Worm (Caenorhabditis elegans) whole organism, L1 larva: ENCODE results near the gene scl-2.

Source experiments
- C16A3.4 ChIP-seq: fragments of 150-350 bp; optimal IDR thresholded peaks from 2 replicates; lab custom pipeline; 2014; ENCODE audit warnings: missing biosample characterization, missing genetic modification characterization
- C34B4.2 ChIP-seq: sonication (generic microtip); optimal IDR thresholded peaks from 2 replicates; lab custom pipeline; 2017; ENCODE audit warnings: mild to moderate bottlenecking, missing genetic modification characterization, missing compliant biosample characterization
- F16B12.6 ChIP-seq: fragments of 150-350 bp; optimal IDR thresholded peaks from 2 replicates; lab custom pipeline; 2014; ENCODE audit warnings: missing biosample characterization, missing genetic modification characterization
- Y116A8C.19 ChIP-seq: sonication (generic microtip); optimal IDR thresholded peaks from 2 replicates; lab custom pipeline; 2016; ENCODE audit warnings: missing compliant biosample characterization, missing genetic modification characterization, borderline replicate concordance
- alr-1 ChIP-seq: fragments of 200-800 bp; sonication (Bioruptor generic); optimal IDR thresholded peaks from 2 replicates; lab custom pipeline; 2018; ENCODE audit warnings: borderline replicate concordance, mild to moderate bottlenecking, missing genetic modification characterization, missing compliant biosample characterization
- ceh-82 ChIP-seq, 3 experiments: fragments of 150-350 bp in 1 of 3; sonication (generic microtip) in 2 of 3; optimal IDR thresholded peaks; 2 replicates each; lab custom pipeline; 2014 to 2017; ENCODE audit warnings: missing biosample characterization in 3 of 3, missing genetic modification characterization in 3 of 3
- ceh-88 ChIP-seq: fragments of 200-800 bp; sonication (Bioruptor generic); IDR thresholded peaks from 2 replicates; pipeline ENCODE4 v1.3.6; 2022; ENCODE audit warnings: missing genetic modification characterization, missing compliant biosample characterization
- ceh-90 ChIP-seq: sonication (generic microtip); optimal IDR thresholded peaks from 2 replicates; lab custom pipeline; 2016; ENCODE audit warnings: missing genetic modification characterization, missing compliant biosample characterization
- dpl-1 ChIP-seq, 3 experiments: fragments of 150-350 bp in 2 of 3; sonication (generic microtip) in 1 of 3; optimal IDR thresholded peaks; 2 replicates each; lab custom pipeline; 2014 to 2017; ENCODE audit warnings: missing biosample characterization in 3 of 3, missing genetic modification characterization in 3 of 3, missing genetic modification reagents in 3 of 3
- efl-1 ChIP-seq, 4 experiments: fragments of 150-350 bp; optimal IDR thresholded peaks in 3 of 4; peaks in 1 of 4; 1 replicate in 1 of 4; 2 replicates in 3 of 4; lab custom pipeline; 2014; ENCODE audit warnings: missing biosample characterization in 2 of 4, missing genetic modification characterization in 2 of 4, missing genetic modification reagents in 2 of 4
- egl-13 ChIP-seq: sonication (generic microtip); optimal IDR thresholded peaks from 2 replicates; lab custom pipeline; 2016; ENCODE audit warnings: missing genotype, missing genetic modification reagents, missing genetic modification characterization, missing compliant biosample characterization
- elt-2 ChIP-seq: sonication (generic microtip); optimal IDR thresholded peaks from 2 replicates; lab custom pipeline; 2016; ENCODE audit warnings: missing genetic modification characterization, mild to moderate bottlenecking, inconsistent platforms, missing compliant biosample characterization, missing genetic modification reagents
- elt-3 ChIP-seq, 6 experiments: fragments of 150-350 bp in 1 of 6; sonication (generic microtip); optimal IDR thresholded peaks; 2 replicates each; lab custom pipeline; 2017 to 2018; ENCODE audit warnings: missing biosample characterization in 6 of 6, missing genetic modification characterization in 6 of 6, inconsistent platforms in 1 of 6
- fkh-10 ChIP-seq: sonication (generic microtip); optimal IDR thresholded peaks from 2 replicates; lab custom pipeline; 2017; ENCODE audit warnings: missing biosample characterization, missing genetic modification reagents, missing genetic modification characterization
- fos-1 ChIP-seq: fragments of 150-350 bp; optimal IDR thresholded peaks from 2 replicates; lab custom pipeline; 2014; ENCODE audit warnings: missing biosample characterization, missing genetic modification characterization
- grh-1 ChIP-seq: fragments of 200-800 bp; sonication (Bioruptor generic); IDR thresholded peaks from 2 replicates; pipeline ENCODE4 v1.3.6; 2022; ENCODE audit warnings: missing genetic modification reagents, missing genetic modification characterization, missing compliant biosample characterization
- irx-1 ChIP-seq: sonication (generic microtip); optimal IDR thresholded peaks from 2 replicates; lab custom pipeline; 2016; ENCODE audit warnings: missing genetic modification characterization, missing compliant biosample characterization
- isw-1 ChIP-seq: fragments of 200-800 bp; sonication (Bioruptor generic); IDR thresholded peaks from 2 replicates; pipeline ENCODE4 v1.3.6; 2022; ENCODE audit warnings: missing genetic modification characterization, missing compliant biosample characterization
- jun-1 ChIP-seq: fragments of 150-350 bp; optimal IDR thresholded peaks from 2 replicates; lab custom pipeline; 2014; ENCODE audit warnings: missing biosample characterization, missing genetic modification reagents, missing genetic modification characterization
- lir-3 ChIP-seq: sonication (generic microtip); optimal IDR thresholded peaks from 2 replicates; lab custom pipeline; 2016; ENCODE audit warnings: mild to moderate bottlenecking, missing genetic modification characterization, moderate library complexity, missing compliant biosample characterization; ENCODE audit not compliant: poor library complexity
- lsy-2 ChIP-seq, 2 experiments: fragments of 150-350 bp; optimal IDR thresholded peaks; 2 replicates each; lab custom pipeline; 2014; ENCODE audit warnings: missing biosample characterization in 2 of 2, missing genetic modification characterization in 2 of 2
- mab-9 ChIP-seq: fragments of 200-800 bp; sonication (Bioruptor generic); IDR thresholded peaks from 2 replicates; pipeline ENCODE4 v1.3.6; 2022; ENCODE audit warnings: missing genetic modification reagents, missing genetic modification characterization, missing compliant biosample characterization
- mep-1 ChIP-seq: fragments of 150-350 bp; optimal IDR thresholded peaks from 2 replicates; lab custom pipeline; 2014; ENCODE audit warnings: missing biosample characterization, missing genetic modification characterization
- nhr-20 ChIP-seq: sonication (generic microtip); optimal IDR thresholded peaks from 2 replicates; lab custom pipeline; 2016; ENCODE audit warnings: mild to moderate bottlenecking, missing genetic modification characterization, missing compliant biosample characterization
- nhr-28 ChIP-seq: fragments of 150-350 bp; optimal IDR thresholded peaks from 2 replicates; lab custom pipeline; 2014; ENCODE audit warnings: missing biosample characterization, missing genetic modification characterization
- nhr-71 ChIP-seq: sonication (generic microtip); optimal IDR thresholded peaks from 2 replicates; lab custom pipeline; 2016; ENCODE audit warnings: mild to moderate bottlenecking, missing genetic modification characterization, moderate library complexity, missing compliant biosample characterization
- nhr-77 ChIP-seq: fragments of 150-350 bp; optimal IDR thresholded peaks from 2 replicates; lab custom pipeline; 2014; ENCODE audit warnings: missing biosample characterization, missing genetic modification characterization
- nhr-84 ChIP-seq: sonication (generic microtip); optimal IDR thresholded peaks from 2 replicates; lab custom pipeline; 2017; ENCODE audit warnings: missing biosample characterization, missing genetic modification characterization
- nhr-85 ChIP-seq: sonication (generic microtip); peaks from one replicate; lab custom pipeline; 2016; ENCODE audit warnings: missing genetic modification characterization, inconsistent platforms, missing compliant biosample characterization
- nhr-90 ChIP-seq: sonication (generic microtip); optimal IDR thresholded peaks from 2 replicates; lab custom pipeline; 2016; ENCODE audit warnings: mild to moderate bottlenecking, missing genetic modification characterization, missing compliant biosample characterization; ENCODE audit not compliant: poor library complexity
- skn-1 ChIP-seq: fragments of 150-350 bp; optimal IDR thresholded peaks from 2 replicates; lab custom pipeline; 2014; ENCODE audit warnings: missing biosample characterization, missing genetic modification characterization
- snpc-4 ChIP-seq: fragments of 150-350 bp; optimal IDR thresholded peaks from 2 replicates; lab custom pipeline; 2014; ENCODE audit warnings: missing biosample characterization, missing genetic modification characterization
- sup-37 ChIP-seq: fragments of 200-800 bp; sonication (Bioruptor generic); optimal IDR thresholded peaks from 2 replicates; lab custom pipeline; 2018; ENCODE audit warnings: mild to moderate bottlenecking, missing genetic modification characterization, missing compliant biosample characterization
- swsn-7 ChIP-seq: sonication (generic microtip); optimal IDR thresholded peaks from 2 replicates; lab custom pipeline; 2016; ENCODE audit warnings: missing genetic modification characterization, missing compliant biosample characterization
- tbx-2 ChIP-seq: sonication (generic microtip); optimal IDR thresholded peaks from 2 replicates; lab custom pipeline; 2016; ENCODE audit warnings: missing genetic modification characterization, missing compliant biosample characterization
- tlp-1 ChIP-seq: fragments of 150-350 bp; optimal IDR thresholded peaks from 2 replicates; lab custom pipeline; 2014; ENCODE audit warnings: missing biosample characterization, missing genetic modification characterization
- unc-130 ChIP-seq: fragments of 150-350 bp; optimal IDR thresholded peaks from 2 replicates; lab custom pipeline; 2017; ENCODE audit warnings: missing biosample characterization, missing genetic modification characterization, inconsistent platforms
- vab-15 ChIP-seq: sonication (generic microtip); optimal IDR thresholded peaks from 2 replicates; lab custom pipeline; 2017; ENCODE audit warnings: missing genotype, mild to moderate bottlenecking, missing genetic modification characterization, missing compliant biosample characterization
- zag-1 ChIP-seq: fragments of 150-350 bp; optimal IDR thresholded peaks from 2 replicates; lab custom pipeline; 2014; ENCODE audit warnings: missing biosample characterization, missing genetic modification characterization
- zip-4 ChIP-seq: fragments of 200-800 bp; sonication (Bioruptor generic); optimal IDR thresholded peaks from 2 replicates; lab custom pipeline; 2018; ENCODE audit warnings: mild to moderate bottlenecking, missing genetic modification characterization, moderate library complexity, missing compliant biosample characterization
- ztf-11 ChIP-seq, 2 experiments: sonication (generic microtip); optimal IDR thresholded peaks; 2 replicates each; lab custom pipeline; 2016 to 2017; ENCODE audit warnings: missing genetic modification characterization in 2 of 2, missing biosample characterization in 1 of 2, missing compliant biosample characterization in 1 of 2
- ztf-4 ChIP-seq: fragments of 150-350 bp; optimal IDR thresholded peaks from 2 replicates; lab custom pipeline; 2014; ENCODE audit warnings: missing biosample characterization, missing genetic modification characterization

Gene scl-2

DNA sequence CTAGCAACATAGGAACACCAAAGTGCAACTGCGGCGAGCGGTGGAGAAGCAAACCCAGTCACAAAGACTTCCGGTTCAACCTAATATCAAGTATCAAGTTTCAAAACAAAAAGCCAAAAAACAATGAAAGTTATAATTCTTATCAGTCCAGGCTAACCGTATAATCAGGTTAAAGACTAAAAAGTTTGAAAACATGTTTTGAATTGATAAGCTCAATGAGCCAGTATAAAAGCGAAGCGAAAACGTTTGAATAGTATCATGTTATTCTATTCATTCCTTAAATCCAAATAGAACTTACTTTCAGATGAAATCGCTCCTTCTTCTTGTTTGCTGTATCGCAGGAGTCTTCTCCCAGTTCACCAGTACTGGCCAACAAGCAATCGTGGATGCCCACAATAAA lies 6.4 kb upstream of the scl-2 start, which contains the start of gene scl-11:
TSS of gene scl-11 (plus strand) at position 301 of the 400 bp plus-strand sequence.
- TF ChIP-seq isw-1 (GFP tag; lab: Robert Waterston, UW) = no peak
- no peak for TF ChIP-seq irx-1 (tag; lab: Kevin White, UChicago)
- TF ChIP-seq nhr-77 = no peak
- no peak for TF ChIP-seq zip-4 (GFP tag; lab: Kevin White, UChicago)
- no peak for TF ChIP-seq tlp-1 (tag; lab: Kevin White, UChicago)
- no peak for TF ChIP-seq ceh-88
- TF ChIP-seq mep-1 (tag; lab: Kevin White, UChicago) = no peak
- TF ChIP-seq nhr-20 = no peak
- TF ChIP-seq elt-2 (tag; lab: Kevin White, UChicago) = no peak
- TF ChIP-seq jun-1 = no peak
- TF ChIP-seq ztf-11 (tag; optimal IDR thresholded peaks at IDR 0.05; lab: Kevin White, UChicago) = no peak

DNA sequence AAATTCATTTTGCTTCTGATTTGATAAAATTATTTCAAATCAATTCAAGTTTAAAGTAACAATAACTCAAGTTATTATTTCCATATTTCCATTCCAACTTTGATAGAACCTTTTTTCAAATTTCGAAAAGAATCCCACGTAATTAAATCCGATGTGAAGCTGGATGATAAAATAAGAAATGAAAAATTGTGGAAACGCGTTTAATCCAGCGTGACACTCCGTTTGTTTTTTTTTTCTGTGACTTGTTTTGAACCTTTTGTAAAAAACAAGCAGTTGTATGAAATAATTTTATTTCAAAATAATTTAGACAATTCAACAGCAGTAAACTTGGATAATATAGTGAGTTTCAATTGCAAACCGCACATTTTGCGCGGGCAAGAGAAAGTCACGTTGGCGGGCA lies 4.9 kb upstream of the scl-2 start, which contains the start of gene F49E11.7:
TSS of gene F49E11.7 (plus strand) at position 301 of the 400 bp plus-strand sequence.
- no peak for TF ChIP-seq fkh-10 (GFP tag; lab: Kevin White, UChicago)
- no peak for TF ChIP-seq efl-1 (optimal IDR thresholded peaks at IDR 0.05; lab: Kevin White, UChicago)
- peak in 1 of 2 experiments; percentile 17 for TF ChIP-seq efl-1 (GFP tag; optimal IDR thresholded peaks at IDR 0.05 in 1 of 2; lab: Kevin White, UChicago)

DNA sequence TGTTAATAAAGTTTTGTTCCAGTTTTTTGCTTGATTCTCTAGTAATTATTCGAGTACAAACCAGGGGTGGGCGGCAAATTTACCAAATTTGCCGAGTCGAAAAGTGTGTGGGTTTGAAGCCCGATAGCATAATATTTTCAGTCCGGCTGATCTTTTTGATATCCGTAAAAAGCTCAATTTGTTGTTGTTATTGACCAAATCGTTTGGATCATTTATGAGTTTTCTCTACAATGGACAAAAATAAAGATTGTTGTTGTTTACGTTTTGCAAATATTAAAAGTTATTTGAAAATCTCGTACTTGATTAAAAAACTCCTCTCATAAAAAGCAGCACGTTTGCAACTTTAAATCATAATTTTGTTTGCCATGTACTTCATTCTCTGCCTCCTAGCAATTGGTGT lies 1.5 kb upstream of the scl-2 start, which contains the start of gene scl-1:
TSS of gene scl-1 (plus strand) at position 301 of the 400 bp plus-strand sequence.
- no peak for TF ChIP-seq swsn-7 (tag; lab: Kevin White, UChicago)
- no peak for TF ChIP-seq mab-9 (GFP tag; lab: Robert Waterston, UW)
- TF ChIP-seq nhr-85 (tag; lab: Kevin White, UChicago) = no peak
- TF ChIP-seq vab-15 = no peak
- TF ChIP-seq alr-1 = no peak
- no peak for TF ChIP-seq irx-1 (tag; lab: Kevin White, UChicago)
- no peak for TF ChIP-seq C16A3.4 (tag; lab: Kevin White, UChicago)
- TF ChIP-seq ceh-88 = no peak
- TF ChIP-seq lir-3 = no peak
- TF ChIP-seq mep-1 (tag; lab: Kevin White, UChicago) = no peak

DNA sequence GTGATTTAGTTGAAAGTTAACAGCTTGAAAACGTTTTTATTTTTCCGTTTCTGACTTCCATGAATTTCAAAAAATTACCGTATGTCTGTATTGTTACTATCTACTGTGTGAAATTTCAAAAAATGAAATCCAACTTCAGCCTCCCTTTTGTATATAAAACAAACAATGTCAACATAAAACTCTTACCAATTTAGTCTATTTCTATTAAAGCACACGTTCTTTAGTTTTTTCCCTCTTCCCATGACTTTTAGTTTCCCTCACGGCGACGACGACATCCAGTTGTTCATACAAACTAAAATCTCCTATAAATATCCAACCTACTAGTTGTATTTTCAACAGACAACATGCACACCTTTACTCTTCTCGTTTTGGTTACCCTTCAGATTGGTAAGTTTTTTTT lies 1.8 kb downstream of the scl-2 start, which contains the start of gene scl-3:
TSS of gene scl-3 (plus strand) at position 301 of the 400 bp plus-strand sequence.
- TF ChIP-seq nhr-77 (no peak), ceh-88 (no peak), Y116A8C.19 (tag; lab: Kevin White, UChicago) (no peak), elt-3 (tag; optimal IDR thresholded peaks at IDR 0.05; lab: Kevin White, UChicago) (no peak), ztf-4 (tag; lab: Kevin White, UChicago) (no peak), skn-1 (tag; lab: Kevin White, UChicago) (no peak), F16B12.6 (tag; lab: Kevin White, UChicago) (no peak), nhr-90 (no peak), nhr-85 (tag; lab: Kevin White, UChicago) (no peak), tbx-2 (tag; lab: Kevin White, UChicago) (no peak), sup-37 (GFP tag; lab: Kevin White, UChicago) (no peak)

DNA sequence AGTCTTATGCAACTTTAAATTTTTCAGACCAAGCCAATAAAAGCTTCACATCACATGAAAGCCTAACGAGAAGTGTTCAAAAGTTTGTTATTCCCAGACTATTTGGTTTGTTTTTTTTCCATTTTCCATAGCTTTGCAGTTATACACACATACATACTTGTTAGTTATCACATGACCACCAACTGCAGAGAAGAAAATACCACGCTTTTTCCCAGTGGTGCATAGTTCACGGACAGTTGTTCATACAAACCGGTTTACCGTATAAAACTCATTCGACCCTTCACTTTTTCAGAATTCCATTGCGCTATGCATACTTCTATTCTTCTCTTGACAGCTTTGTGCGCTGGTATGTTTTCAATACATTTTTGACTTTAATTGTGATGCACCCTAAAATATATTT lies 6.2 kb downstream of the scl-2 start, which contains the start of gene scl-5:
TSS of gene scl-5 (plus strand) at position 301 of the 400 bp plus-strand sequence.
- no peak for TF ChIP-seq egl-13 (tag; lab: Kevin White, UChicago)

DNA sequence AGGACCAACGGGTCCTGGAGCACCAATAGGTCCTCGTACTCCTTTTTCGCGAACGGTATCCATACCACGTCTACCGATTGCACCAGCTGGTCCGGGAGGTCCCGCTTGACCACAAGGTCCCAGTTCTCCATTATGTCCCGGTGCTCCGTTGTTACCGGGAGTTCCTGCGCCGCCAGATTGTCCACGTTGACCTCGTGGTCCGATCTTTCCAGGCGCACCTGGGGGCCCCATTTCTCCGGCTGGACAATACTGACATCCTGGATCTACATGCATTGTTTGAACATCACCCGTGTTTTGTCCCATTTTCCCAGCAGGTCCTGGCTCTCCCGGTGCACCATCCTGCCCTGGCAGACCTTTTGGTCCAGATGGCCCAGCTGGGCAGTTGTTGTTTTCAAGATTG lies 8.5 kb downstream of the scl-2 start:
- TF ChIP-seq ceh-82 (tag; optimal IDR thresholded peaks at IDR 0.05; lab: Kevin White, UChicago) = no peak
- TF ChIP-seq nhr-20 = no peak
- no peak for TF ChIP-seq nhr-71 (tag; lab: Kevin White, UChicago)
- no peak for TF ChIP-seq zip-4 (GFP tag; lab: Kevin White, UChicago)
- no peak for TF ChIP-seq mep-1 (tag; lab: Kevin White, UChicago)
- no peak for TF ChIP-seq grh-1
- no peak for TF ChIP-seq zag-1
- TF ChIP-seq nhr-77 = no peak
- TF ChIP-seq vab-15 = no peak
- TF ChIP-seq nhr-28 = no peak
- TF ChIP-seq dpl-1 (GFP tag; optimal IDR thresholded peaks at IDR 0.05; lab: Kevin White, UChicago) = no peak
- no peak for TF ChIP-seq ceh-90 (tag; lab: Kevin White, UChicago)
- no peak for TF ChIP-seq C34B4.2 (tag; lab: Kevin White, UChicago)
- no peak for TF ChIP-seq unc-130 (tag; lab: Kevin White, UChicago)
- TF ChIP-seq lsy-2 (tag; optimal IDR thresholded peaks at IDR 0.05; lab: Kevin White, UChicago) = no peak
- TF ChIP-seq fos-1 (tag; lab: Kevin White, UChicago) = no peak
- no peak for TF ChIP-seq tlp-1 (tag; lab: Kevin White, UChicago)
- TF ChIP-seq snpc-4 (tag; lab: Kevin White, UChicago) = no peak
- no peak for TF ChIP-seq nhr-84
- TF ChIP-seq nhr-85 (tag; lab: Kevin White, UChicago) = no peak
